Worm (Caenorhabditis elegans) whole organism, L2 larva: ENCODE results near the gene lab-2.
A peak's percentile ranks its signal among the peaks of the same experiment; 100 is the strongest.

ENCODE experiments used
- C34F6.9 ChIP-seq: fragments of 150-350 bp; optimal IDR thresholded peaks from 2 replicates; lab custom pipeline; 2014; ENCODE audit warnings: missing biosample characterization, missing genetic modification characterization
- F13H6.1 ChIP-seq: sonication (generic microtip); optimal IDR thresholded peaks from 2 replicates; lab custom pipeline; 2016; ENCODE audit warnings: missing genetic modification characterization, missing compliant biosample characterization
- R02D3.7 ChIP-seq: fragments of 150-350 bp; optimal IDR thresholded peaks from 2 replicates; lab custom pipeline; 2014; ENCODE audit warnings: missing biosample characterization, missing genetic modification characterization
- Y55F3AM.14 ChIP-seq: fragments of 200-800 bp; sonication (Bioruptor generic); optimal IDR thresholded peaks from 2 replicates; lab custom pipeline; 2018; ENCODE audit warnings: mild to moderate bottlenecking, missing genetic modification characterization, missing compliant biosample characterization
- ZK546.5 ChIP-seq: sonication (generic microtip); optimal IDR thresholded peaks from 2 replicates; lab custom pipeline; 2017; ENCODE audit warnings: missing biosample characterization, missing genetic modification characterization
- alr-1 ChIP-seq: fragments of 150-350 bp; optimal IDR thresholded peaks from 2 replicates; lab custom pipeline; 2014; ENCODE audit warnings: missing biosample characterization, missing genetic modification characterization
- aly-2 ChIP-seq: fragments of 150-350 bp; optimal IDR thresholded peaks from 2 replicates; lab custom pipeline; 2014; ENCODE audit warnings: missing biosample characterization, missing genetic modification characterization
- ama-1 ChIP-seq: fragments of 150-350 bp; optimal IDR thresholded peaks from 2 replicates; lab custom pipeline; 2018; ENCODE audit warnings: inconsistent platforms
- blmp-1 ChIP-seq: sonication (generic microtip); optimal IDR thresholded peaks from 2 replicates; lab custom pipeline; 2017; ENCODE audit warnings: missing genetic modification characterization, mild to moderate bottlenecking, missing compliant biosample characterization, antibody characterized with exemption, moderate library complexity; ENCODE audit not compliant: insufficient read depth
- ceh-16 ChIP-seq: fragments of 150-350 bp; optimal IDR thresholded peaks from 2 replicates; lab custom pipeline; 2014; ENCODE audit warnings: missing biosample characterization, missing genetic modification characterization
- ceh-82 ChIP-seq: fragments of 150-350 bp; optimal IDR thresholded peaks from 2 replicates; lab custom pipeline; 2014; ENCODE audit warnings: missing biosample characterization, missing genetic modification characterization
- crh-2 ChIP-seq: sonication (generic microtip); optimal IDR thresholded peaks from 2 replicates; lab custom pipeline; 2017; ENCODE audit warnings: missing biosample characterization, missing genetic modification characterization
- dmd-4 ChIP-seq: sonication (generic microtip); optimal IDR thresholded peaks from 2 replicates; lab custom pipeline; 2017; ENCODE audit warnings: missing biosample characterization, missing genetic modification characterization
- egl-27 ChIP-seq: sonication (generic microtip); optimal IDR thresholded peaks from 3 replicates; lab custom pipeline; 2017; ENCODE audit warnings: missing biosample characterization, missing genetic modification reagents, missing genetic modification characterization
- elt-1 ChIP-seq: fragments of 150-350 bp; optimal IDR thresholded peaks from 2 replicates; lab custom pipeline; 2014; ENCODE audit warnings: missing biosample characterization, missing genetic modification characterization
- elt-3 ChIP-seq: sonication (generic microtip); optimal IDR thresholded peaks from 2 replicates; lab custom pipeline; 2017; ENCODE audit warnings: missing biosample characterization, missing genetic modification characterization
- fos-1 ChIP-seq: fragments of 150-350 bp; optimal IDR thresholded peaks from 2 replicates; lab custom pipeline; 2014; ENCODE audit warnings: missing biosample characterization, missing genetic modification characterization
- gmeb-1 ChIP-seq: fragments of 150-350 bp; optimal IDR thresholded peaks from 2 replicates; lab custom pipeline; 2014; ENCODE audit warnings: missing biosample characterization, missing genetic modification characterization
- lin-11 ChIP-seq: fragments of 150-350 bp; sonication (generic microtip); optimal IDR thresholded peaks from 2 replicates; lab custom pipeline; 2014; ENCODE audit warnings: missing biosample characterization, missing genetic modification characterization, inconsistent platforms, mixed read lengths
- lin-13 ChIP-seq: fragments of 150-350 bp; optimal IDR thresholded peaks from 2 replicates; lab custom pipeline; 2014; ENCODE audit warnings: missing biosample characterization, missing genetic modification reagents, missing genetic modification characterization
- lin-39 ChIP-seq: fragments of 150-350 bp; optimal IDR thresholded peaks from 2 replicates; lab custom pipeline; 2014; ENCODE audit warnings: missing biosample characterization, missing genetic modification reagents, missing genetic modification characterization
- lsy-2 ChIP-seq, 2 experiments: fragments of 150-350 bp in 1 of 2; sonication (generic microtip) in 1 of 2; optimal IDR thresholded peaks; 2 replicates each; lab custom pipeline; 2014 to 2017; ENCODE audit warnings: missing biosample characterization in 2 of 2, missing genetic modification characterization in 2 of 2
- mab-5 ChIP-seq: fragments of 150-350 bp; optimal IDR thresholded peaks from 2 replicates; lab custom pipeline; 2014; ENCODE audit warnings: missing biosample characterization, missing genetic modification characterization
- mbf-1 ChIP-seq: sonication (generic microtip); optimal IDR thresholded peaks from 2 replicates; lab custom pipeline; 2017; ENCODE audit warnings: missing biosample characterization, missing genetic modification characterization
- mdl-1 ChIP-seq, 2 experiments: fragments of 150-350 bp in 1 of 2; sonication (generic microtip) in 1 of 2; optimal IDR thresholded peaks; 2 replicates each; lab custom pipeline; 2017; ENCODE audit warnings: missing biosample characterization in 2 of 2, missing genetic modification characterization in 2 of 2
- nhr-10 ChIP-seq: sonication (generic microtip); optimal IDR thresholded peaks from 2 replicates; lab custom pipeline; 2017; ENCODE audit warnings: missing biosample characterization, missing genetic modification characterization
- nhr-11 ChIP-seq: fragments of 150-350 bp; optimal IDR thresholded peaks from 2 replicates; lab custom pipeline; 2014; ENCODE audit warnings: missing biosample characterization, missing genetic modification characterization
- nhr-129 ChIP-seq: fragments of 150-350 bp; optimal IDR thresholded peaks from 2 replicates; lab custom pipeline; 2014; ENCODE audit warnings: missing biosample characterization, missing genetic modification characterization
- nhr-21 ChIP-seq: fragments of 150-350 bp; optimal IDR thresholded peaks from 2 replicates; lab custom pipeline; 2014; ENCODE audit warnings: missing biosample characterization, missing genetic modification characterization
- nhr-23 ChIP-seq: fragments of 150-350 bp; optimal IDR thresholded peaks from 2 replicates; lab custom pipeline; 2014; ENCODE audit warnings: missing biosample characterization, missing genetic modification reagents, missing genetic modification characterization
- nhr-237 ChIP-seq: fragments of 150-350 bp; optimal IDR thresholded peaks from 2 replicates; lab custom pipeline; 2014; ENCODE audit warnings: missing biosample characterization, missing genetic modification characterization
- nhr-25 ChIP-seq: fragments of 150-350 bp; sonication (generic microtip); optimal IDR thresholded peaks from 3 replicates; lab custom pipeline; 2014; ENCODE audit warnings: missing biosample characterization, missing genetic modification characterization
- nhr-77 ChIP-seq: fragments of 150-350 bp; optimal IDR thresholded peaks from 2 replicates; lab custom pipeline; 2014; ENCODE audit warnings: missing biosample characterization, missing genetic modification characterization
- peb-1 ChIP-seq: fragments of 150-350 bp; optimal IDR thresholded peaks from 2 replicates; lab custom pipeline; 2014; ENCODE audit warnings: missing biosample characterization, missing genetic modification characterization
- sem-4 ChIP-seq: fragments of 150-350 bp; optimal IDR thresholded peaks from 2 replicates; lab custom pipeline; 2014; ENCODE audit warnings: missing biosample characterization, missing genetic modification reagents, missing genetic modification characterization
- sma-3 ChIP-seq: sonication (generic microtip); optimal IDR thresholded peaks from 2 replicates; lab custom pipeline; 2016; ENCODE audit warnings: missing genetic modification reagents, missing genetic modification characterization, missing compliant biosample characterization
- sma-9 ChIP-seq, 2 experiments: fragments of 150-350 bp in 1 of 2; sonication (generic microtip) in 1 of 2; optimal IDR thresholded peaks; 2 replicates each; lab custom pipeline; 2014 to 2016; ENCODE audit warnings: missing genetic modification characterization in 2 of 2, mild to moderate bottlenecking in 1 of 2, missing biosample characterization in 1 of 2, missing compliant biosample characterization in 1 of 2, missing genetic modification reagents in 1 of 2, moderate library complexity in 1 of 2
- snpc-4 ChIP-seq: fragments of 150-350 bp; optimal IDR thresholded peaks from 2 replicates; lab custom pipeline; 2014; ENCODE audit warnings: missing biosample characterization, missing genetic modification characterization
- unc-39 ChIP-seq: fragments of 150-350 bp; optimal IDR thresholded peaks from 2 replicates; lab custom pipeline; 2014; ENCODE audit warnings: missing biosample characterization, missing genetic modification characterization
- unc-55 ChIP-seq: fragments of 150-350 bp; sonication (generic microtip); optimal IDR thresholded peaks from 3 replicates; lab custom pipeline; 2014; ENCODE audit warnings: missing biosample characterization, missing genetic modification reagents, missing genetic modification characterization
- unc-62 ChIP-seq: fragments of 150-350 bp; optimal IDR thresholded peaks from 2 replicates; lab custom pipeline; 2014; ENCODE audit warnings: missing biosample characterization, missing genetic modification reagents, missing genetic modification characterization
- zag-1 ChIP-seq: fragments of 150-350 bp; optimal IDR thresholded peaks from 2 replicates; lab custom pipeline; 2014; ENCODE audit warnings: missing biosample characterization, missing genetic modification characterization
- ztf-1 ChIP-seq: fragments of 200-800 bp; sonication (Bioruptor generic); conservative IDR thresholded peaks from 2 replicates; pipeline ENCODE4 v1.3.6; 2022; ENCODE audit warnings: missing genetic modification characterization, missing compliant biosample characterization
- ztf-11 ChIP-seq: sonication (generic microtip); optimal IDR thresholded peaks from 2 replicates; lab custom pipeline; 2017; ENCODE audit warnings: missing biosample characterization, missing genetic modification characterization
- ztf-4 ChIP-seq: fragments of 150-350 bp; optimal IDR thresholded peaks from 2 replicates; lab custom pipeline; 2014; ENCODE audit warnings: missing biosample characterization, missing genetic modification characterization

The lab-2 gene

ce11 chrIII:7338693-7339092 is 9.3 kb upstream of the lab-2 start, which contains the start of gene kap-1:
kap-1 (plus strand) TSS chrIII:7338835.
- TF ChIP-seq lsy-2 (tag; optimal IDR thresholded peaks at IDR 0.05; lab: Kevin White, UChicago) (peak in 1 of 2 experiments; percentile 48), C34F6.9 (tag; lab: Kevin White, UChicago) (peak; percentile 15), egl-27 (peak; percentile 6), crh-2 (tag; lab: Kevin White, UChicago) (no peak), peb-1 (no peak), ama-1 (lab: Kevin White, UChicago) (peak; percentile 1)

ce11 chrIII:7338009-7338408 is 8.6 kb upstream of the lab-2 start:
- TF ChIP-seq elt-3 (tag; lab: Kevin White, UChicago) (no peak), crh-2 (tag; lab: Kevin White, UChicago) (no peak), lsy-2 (tag; optimal IDR thresholded peaks at IDR 0.05; lab: Kevin White, UChicago) (no peak), sma-3 (no peak), ZK546.5 (tag; lab: Kevin White, UChicago) (no peak), lin-39 (tag; lab: Kevin White, UChicago) (no peak), R02D3.7 (tag; lab: Kevin White, UChicago) (no peak), aly-2 (tag; lab: Kevin White, UChicago) (no peak), gmeb-1 (tag; lab: Kevin White, UChicago) (no peak), sma-9 (GFP tag; optimal IDR thresholded peaks at IDR 0.05; lab: Kevin White, UChicago) (no peak), sma-9 (tag; optimal IDR thresholded peaks at IDR 0.05; lab: Kevin White, UChicago) (no peak), F13H6.1 (tag; lab: Kevin White, UChicago) (no peak), mbf-1 (tag; lab: Kevin White, UChicago) (no peak), nhr-23 (tag; lab: Kevin White, UChicago) (no peak), Y55F3AM.14 (no peak), peb-1 (no peak), ceh-16 (no peak)

- no peak for TF ChIP-seq mab-5 (tag; lab: Kevin White, UChicago)
- no peak for TF ChIP-seq ztf-1
- no peak for TF ChIP-seq alr-1 (tag; lab: Kevin White, UChicago)
- TF ChIP-seq sma-3: peak; percentile 59
- no peak for TF ChIP-seq mdl-1 (tag; optimal IDR thresholded peaks at IDR 0.05; lab: Kevin White, UChicago)
- TF ChIP-seq ztf-4 (tag; lab: Kevin White, UChicago): no peak
- TF ChIP-seq nhr-25 (tag; lab: Kevin White, UChicago): peak; percentile 29
- peak; percentile 43 for TF ChIP-seq Y55F3AM.14
- no peak for TF ChIP-seq nhr-23 (tag; lab: Kevin White, UChicago)
- TF ChIP-seq ama-1 (lab: Kevin White, UChicago): peak; percentile 58
- peak; percentile 46 for TF ChIP-seq fos-1 (tag; lab: Kevin White, UChicago)
- peak; percentile 77 for TF ChIP-seq crh-2 (tag; lab: Kevin White, UChicago)
- TF ChIP-seq snpc-4 (tag; lab: Kevin White, UChicago): peak; percentile 54
- no peak for TF ChIP-seq lin-39 (tag; lab: Kevin White, UChicago)
- peak; percentile 77 for TF ChIP-seq nhr-129
- peak; percentile 87 for TF ChIP-seq unc-55
- peak; percentile 51 for TF ChIP-seq sem-4 (tag; lab: Kevin White, UChicago)
- no peak for TF ChIP-seq nhr-237 (tag; lab: Kevin White, UChicago)
- TF ChIP-seq blmp-1 (tag; lab: Kevin White, UChicago): peak; percentile 22
- TF ChIP-seq unc-39 (tag; lab: Kevin White, UChicago): no peak
- peak; percentile 33 for TF ChIP-seq sma-9 (GFP tag; optimal IDR thresholded peaks at IDR 0.05; lab: Kevin White, UChicago)
- no peak for TF ChIP-seq sma-9 (tag; optimal IDR thresholded peaks at IDR 0.05; lab: Kevin White, UChicago)
- no peak for TF ChIP-seq dmd-4 (tag; lab: Kevin White, UChicago)
- no peak for TF ChIP-seq zag-1 (tag; lab: Kevin White, UChicago)
- no peak for TF ChIP-seq elt-1 (tag; lab: Kevin White, UChicago)
- TF ChIP-seq C34F6.9 (tag; lab: Kevin White, UChicago): peak; percentile 81
- TF ChIP-seq ZK546.5 (tag; lab: Kevin White, UChicago): peak; percentile 86
- TF ChIP-seq lin-13 (GFP tag; lab: Kevin White, UChicago): peak; percentile 75
- TF ChIP-seq nhr-11 (tag; lab: Kevin White, UChicago): no peak
- TF ChIP-seq lin-11 (tag; lab: Kevin White, UChicago): peak; percentile 87
- peak; percentile 42 for TF ChIP-seq ceh-16
- no peak for TF ChIP-seq nhr-77
- peak; percentile 86 to 97 for TF ChIP-seq lsy-2 (tag; optimal IDR thresholded peaks at IDR 0.05; lab: Kevin White, UChicago)
- no peak for TF ChIP-seq elt-3 (tag; lab: Kevin White, UChicago)
- peak; percentile 71 for TF ChIP-seq gmeb-1 (tag; lab: Kevin White, UChicago)
- no peak for TF ChIP-seq peb-1
- TF ChIP-seq nhr-10: no peak
- TF ChIP-seq ztf-11 (tag; lab: Kevin White, UChicago): no peak
- no peak for TF ChIP-seq ceh-82 (tag; lab: Kevin White, UChicago)
- TF ChIP-seq unc-62: no peak
- TF ChIP-seq egl-27: no peak
- peak; percentile 23 for TF ChIP-seq F13H6.1 (tag; lab: Kevin White, UChicago)
- TF ChIP-seq nhr-21 (tag; lab: Kevin White, UChicago): peak; percentile 27
Observed at ce11 chrIII:7336214-7336613, 6.8 kb upstream of the lab-2 start, which contains the start of gene gsp-2. gsp-2 (plus strand) TSS chrIII:7336587.
